Fruit fly (Drosophila melanogaster) whole organism, embryonic: ENCODE data around the gene CG16790.
A peak's percentile ranks its signal among the peaks of the same experiment; 100 is the strongest.

Experiments
- Atf6 ChIP-seq: fragments of 200-800 bp; sonication (Bioruptor generic); IDR thresholded peaks from 2 replicates; pipeline ENCODE4 v1.3.6; 2022; ENCODE audit warnings: missing biosample characterization, missing genetic modification characterization
- Awh ChIP-seq: fragments of 200-800 bp; sonication (Bioruptor generic); IDR thresholded peaks from 2 replicates; pipeline ENCODE4, ENCODE4 v1.3.6; 2022; ENCODE audit warnings: missing biosample characterization, missing genetic modification characterization
- CG10274 ChIP-seq: fragments of 200-800 bp; sonication (Bioruptor generic); optimal IDR thresholded peaks from 3 replicates; lab custom pipeline; 2017; ENCODE audit warnings: missing biosample characterization, mild to moderate bottlenecking, missing genetic modification characterization
- CG12659 ChIP-seq: fragments of 200-800 bp; sonication (Bioruptor generic); optimal IDR thresholded peaks from 3 replicates; lab custom pipeline; 2017; ENCODE audit warnings: mild to moderate bottlenecking, missing biosample characterization, missing genetic modification reagents, missing genetic modification characterization
- CG12942 ChIP-seq: fragments of 200-800 bp; sonication (Bioruptor generic); optimal IDR thresholded peaks from 3 replicates; lab custom pipeline; 2016; ENCODE audit warnings: missing biosample characterization, missing genetic modification characterization
- CG13287 ChIP-seq: fragments of 200-800 bp; sonication (Bioruptor generic); IDR thresholded peaks from 2 replicates; pipeline ENCODE4 v1.3.6; 2022; ENCODE audit warnings: missing biosample characterization, missing genetic modification characterization; ENCODE audit not compliant: partially characterized antibody
- CG14441 ChIP-seq: fragments of 200-800 bp; sonication (Bioruptor generic); IDR thresholded peaks from 2 replicates; pipeline ENCODE4 v1.3.6; 2022; ENCODE audit warnings: missing biosample characterization, missing genetic modification characterization
- CG18011 ChIP-seq: fragments of 200-800 bp; sonication (Bioruptor generic); optimal IDR thresholded peaks from 2 replicates; lab custom pipeline; 2017; ENCODE audit warnings: missing biosample characterization, missing genetic modification characterization, mild to moderate bottlenecking, moderate library complexity, missing genotype
- CG2875 ChIP-seq: fragments of 200-800 bp; sonication (Bioruptor generic); optimal IDR thresholded peaks from 2 replicates; lab custom pipeline; 2017; ENCODE audit warnings: missing biosample characterization, mild to moderate bottlenecking, missing genetic modification characterization, missing genetic modification reagents
- CG31365 ChIP-seq: fragments of 200-800 bp; sonication (Bioruptor generic); optimal IDR thresholded peaks from 2 replicates; lab custom pipeline; 2018; ENCODE audit warnings: missing biosample characterization, mild to moderate bottlenecking, missing genetic modification characterization
- CG3163 ChIP-seq: fragments of 200-800 bp; sonication (Bioruptor generic); optimal IDR thresholded peaks from 3 replicates; lab custom pipeline; 2016; ENCODE audit warnings: missing biosample characterization, missing genetic modification characterization
- CG3281 ChIP-seq: fragments of 200-800 bp; sonication (Bioruptor generic); optimal IDR thresholded peaks from 3 replicates; lab custom pipeline; 2017; ENCODE audit warnings: missing biosample characterization, mild to moderate bottlenecking, missing genetic modification characterization
- CG34376 ChIP-seq: fragments of 200-800 bp; sonication (Bioruptor generic); optimal IDR thresholded peaks from 2 replicates; lab custom pipeline; 2018; ENCODE audit warnings: missing biosample characterization, mild to moderate bottlenecking, missing genetic modification characterization
- CG3726 ChIP-seq: fragments of 200-800 bp; sonication (Bioruptor generic); IDR thresholded peaks from 3 replicates; pipeline ENCODE4, ENCODE4 v1.3.6; 2022; ENCODE audit warnings: missing biosample characterization, missing genetic modification characterization
- CG3838 ChIP-seq: fragments of 200-800 bp; sonication (Bioruptor generic); optimal IDR thresholded peaks from 3 replicates; lab custom pipeline; 2016; ENCODE audit warnings: missing biosample characterization, missing genetic modification characterization
- CG3847 ChIP-seq: fragments of 200-800 bp; sonication (Bioruptor generic); IDR thresholded peaks from 2 replicates; pipeline ENCODE4 v1.3.6; 2022; ENCODE audit warnings: missing biosample characterization, missing genetic modification characterization
- CG4360 ChIP-seq: fragments of 200-800 bp; sonication (Bioruptor generic); IDR thresholded peaks from 2 replicates; pipeline ENCODE4 v1.3.6; 2022; ENCODE audit warnings: missing biosample characterization, missing genetic modification characterization
- CG43689 ChIP-seq: fragments of 200-800 bp; sonication (Bioruptor generic); IDR thresholded peaks from 2 replicates; pipeline ENCODE4 v1.3.6; 2022; ENCODE audit warnings: missing biosample characterization, missing genetic modification characterization
- CG5180 ChIP-seq: fragments of 200-800 bp; sonication (Bioruptor generic); optimal IDR thresholded peaks from 3 replicates; lab custom pipeline; 2017; ENCODE audit warnings: missing biosample characterization, missing genetic modification characterization, mild to moderate bottlenecking, moderate library complexity, missing genetic modification reagents
- CG7745 ChIP-seq: fragments of 200-800 bp; sonication (Bioruptor generic); optimal IDR thresholded peaks from 2 replicates; lab custom pipeline; 2018; ENCODE audit warnings: missing biosample characterization, mild to moderate bottlenecking, missing genetic modification characterization, moderate library complexity
- CG9797 ChIP-seq: fragments of 200-800 bp; sonication (Bioruptor generic); optimal IDR thresholded peaks from 3 replicates; lab custom pipeline; 2018; ENCODE audit warnings: missing biosample characterization, mild to moderate bottlenecking, missing genetic modification characterization
- CG9817 ChIP-seq: fragments of 200-800 bp; sonication (Bioruptor generic); optimal IDR thresholded peaks from 2 replicates; lab custom pipeline; 2018; ENCODE audit warnings: missing biosample characterization, mild to moderate bottlenecking, missing genetic modification characterization, moderate library complexity
- CHES-1-like ChIP-seq: fragments of 200-800 bp; sonication (Bioruptor generic); optimal IDR thresholded peaks from 2 replicates; lab custom pipeline; 2016; ENCODE audit warnings: missing biosample characterization, missing genetic modification characterization
- Dip3 ChIP-seq: fragments of 200-800 bp; sonication (Bioruptor generic); optimal IDR thresholded peaks from 3 replicates; lab custom pipeline; 2016; ENCODE audit warnings: missing biosample characterization, missing genetic modification characterization
- Doc3 ChIP-seq: fragments of 200-800 bp; sonication (Bioruptor generic); IDR thresholded peaks from 3 replicates; pipeline ENCODE4 v1.3.6; 2022; ENCODE audit warnings: missing biosample characterization, missing genetic modification characterization; ENCODE audit not compliant: partially characterized antibody
- Elba2 ChIP-seq: fragments of 200-800 bp; sonication (Bioruptor generic); optimal IDR thresholded peaks from 3 replicates; lab custom pipeline; 2016; ENCODE audit warnings: missing biosample characterization, missing genetic modification characterization
- Gsc ChIP-seq: fragments of 200-800 bp; sonication (Bioruptor generic); IDR thresholded peaks from 2 replicates; pipeline ENCODE4 v1.3.6; 2022; ENCODE audit warnings: missing biosample characterization, missing genetic modification characterization
- H15 ChIP-seq: fragments of 200-800 bp; sonication (Bioruptor generic); IDR thresholded peaks from 3 replicates; pipeline ENCODE4 v1.3.6; 2022; ENCODE audit warnings: missing biosample characterization, missing genetic modification characterization
- HLHmδ ChIP-seq: fragments of 200-800 bp; sonication (Bioruptor generic); optimal IDR thresholded peaks from 2 replicates; lab custom pipeline; 2018; ENCODE audit warnings: missing biosample characterization, mild to moderate bottlenecking, missing genetic modification characterization, moderate library complexity
- Hey ChIP-seq: fragments of 200-800 bp; sonication (Bioruptor generic); optimal IDR thresholded peaks from 3 replicates; lab custom pipeline; 2018; ENCODE audit warnings: missing biosample characterization, mild to moderate bottlenecking, missing genetic modification characterization
- Ravus ChIP-seq: fragments of 200-800 bp; sonication (Bioruptor generic); IDR thresholded peaks from 2 replicates; pipeline ENCODE4 v1.3.6; 2022; ENCODE audit warnings: missing biosample characterization, missing genetic modification characterization
- Six4 ChIP-seq: fragments of 200-800 bp; sonication (Bioruptor generic); optimal IDR thresholded peaks from 2 replicates; lab custom pipeline; 2016; ENCODE audit warnings: missing biosample characterization, missing genetic modification characterization
- ab ChIP-seq: fragments of 200-800 bp; sonication (Bioruptor generic); optimal IDR thresholded peaks from 2 replicates; lab custom pipeline; 2016; ENCODE audit warnings: missing biosample characterization, missing genetic modification characterization
- abd-A ChIP-seq: fragments of 200-800 bp; sonication (Bioruptor generic); optimal IDR thresholded peaks from 3 replicates; lab custom pipeline; 2019; ENCODE audit warnings: missing biosample characterization, mild to moderate bottlenecking, missing genetic modification characterization, moderate library complexity
- ac ChIP-seq: fragments of 200-800 bp; sonication (Bioruptor generic); optimal IDR thresholded peaks from 3 replicates; lab custom pipeline; 2017; ENCODE audit warnings: missing biosample characterization, mild to moderate bottlenecking, missing genetic modification characterization
- ato ChIP-seq: fragments of 200-800 bp; sonication (Bioruptor generic); IDR thresholded peaks from 2 replicates; pipeline ENCODE4 v1.3.6; 2022; ENCODE audit warnings: missing biosample characterization, missing genetic modification characterization; ENCODE audit not compliant: partially characterized antibody
- bsh ChIP-seq, 2 experiments: fragments of 200-800 bp; sonication (Bioruptor generic); optimal IDR thresholded peaks; 2 replicates each; lab custom pipeline; 2017 to 2018; ENCODE audit warnings: mild to moderate bottlenecking in 2 of 2, missing biosample characterization in 2 of 2, missing genetic modification characterization in 2 of 2, moderate library complexity in 1 of 2
- da ChIP-seq: fragments of 200-800 bp; sonication (Bioruptor generic); optimal IDR thresholded peaks from 2 replicates; lab custom pipeline; 2016; ENCODE audit warnings: missing biosample characterization, missing genetic modification characterization
- dmrt99B ChIP-seq: fragments of 200-800 bp; sonication (Bioruptor generic); optimal IDR thresholded peaks from 2 replicates; lab custom pipeline; 2018; ENCODE audit warnings: missing biosample characterization, mild to moderate bottlenecking, missing genetic modification characterization, moderate library complexity
- dysf ChIP-seq: fragments of 200-800 bp; sonication (Bioruptor generic); IDR thresholded peaks from 3 replicates; pipeline ENCODE4 v1.3.6; 2022; ENCODE audit warnings: missing biosample characterization, missing genetic modification characterization
- ftz-f1 ChIP-seq: fragments of 200-800 bp; sonication (Bioruptor generic); optimal IDR thresholded peaks from 2 replicates; lab custom pipeline; 2016; ENCODE audit warnings: missing biosample characterization, missing genetic modification characterization
- gcm ChIP-seq: fragments of 200-800 bp; sonication (Bioruptor generic); optimal IDR thresholded peaks from 2 replicates; lab custom pipeline; 2019; ENCODE audit warnings: missing biosample characterization, mild to moderate bottlenecking, missing genetic modification characterization, moderate library complexity
- gfzf ChIP-seq: fragments of 200-800 bp; sonication (Bioruptor generic); optimal IDR thresholded peaks from 2 replicates; lab custom pipeline; 2016; ENCODE audit warnings: missing biosample characterization, mild to moderate bottlenecking, missing genetic modification characterization, moderate library complexity
- h ChIP-seq: fragments of >200 bp; optimal IDR thresholded peaks from 2 replicates; lab custom pipeline; 2017
- insv ChIP-seq, 2 experiments: fragments of 200-800 bp; sonication (Bioruptor generic); optimal IDR thresholded peaks; 3 replicates each; lab custom pipeline; 2016 to 2018; ENCODE audit warnings: missing biosample characterization in 2 of 2, missing genetic modification characterization in 2 of 2
- maf-S ChIP-seq: fragments of 200-800 bp; sonication (Bioruptor generic); optimal IDR thresholded peaks from 2 replicates; lab custom pipeline; 2016; ENCODE audit warnings: missing biosample characterization, missing genetic modification characterization
- slp2 ChIP-seq: fragments of 200-800 bp; sonication (Bioruptor generic); optimal IDR thresholded peaks from 2 replicates; lab custom pipeline; 2016; ENCODE audit warnings: missing biosample characterization, missing genetic modification characterization
- ssp ChIP-seq: fragments of 200-800 bp; sonication (Bioruptor generic); IDR thresholded peaks from 2 replicates; pipeline ENCODE4 v1.3.6; 2022; ENCODE audit warnings: missing biosample characterization, missing genetic modification characterization
- stc ChIP-seq: fragments of 200-800 bp; sonication (Bioruptor generic); IDR thresholded peaks from 2 replicates; pipeline ENCODE4 v1.3.6; 2022; ENCODE audit warnings: missing biosample characterization, missing genetic modification characterization
- trem ChIP-seq: fragments of 200-800 bp; optimal IDR thresholded peaks from 3 replicates; lab custom pipeline; 2019; ENCODE audit warnings: missing biosample characterization, mild to moderate bottlenecking, missing genetic modification characterization, moderate library complexity
- unc-4 ChIP-seq: fragments of 200-800 bp; sonication (Bioruptor generic); IDR thresholded peaks from 2 replicates; pipeline ENCODE4 v1.3.6; 2022; ENCODE audit warnings: missing biosample characterization, missing genetic modification characterization; ENCODE audit not compliant: partially characterized antibody

The CG16790 gene

DNA sequence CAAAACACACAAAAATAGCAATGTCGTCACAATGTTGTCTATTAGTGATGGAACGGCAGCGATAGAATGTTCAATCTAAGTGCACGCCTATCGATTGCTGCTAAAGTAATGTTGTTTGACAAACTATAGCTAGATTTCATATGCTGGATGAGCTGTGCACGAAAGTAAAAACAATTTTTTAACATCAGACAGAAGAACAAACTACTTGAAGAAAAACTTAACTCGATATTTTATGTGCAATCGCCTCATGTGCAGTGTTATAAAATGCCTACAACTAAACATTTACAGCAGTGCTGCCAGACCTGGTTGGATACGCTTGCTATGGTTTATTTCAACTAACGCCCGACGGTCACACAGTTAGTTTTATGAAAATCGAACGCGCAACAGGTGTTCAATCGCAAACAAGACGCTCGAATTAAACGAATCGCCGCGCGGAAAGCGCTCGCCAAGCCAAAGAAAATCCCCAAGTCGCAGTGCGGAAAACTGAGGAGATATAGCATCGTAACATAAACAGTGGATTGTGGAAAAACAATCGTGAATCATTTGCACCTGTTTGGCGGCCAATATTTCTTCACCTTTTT lies 21.0 kb upstream of the CG16790 start, which contains the start of the genes bocks and CG8312 (continued):
- TF ChIP-seq ac (GFP tag; lab: Kevin White, UChicago): no peak
- TF ChIP-seq CG10274: no peak
- no peak for TF ChIP-seq H15 (GFP tag; lab: Robert Waterston, UW)
- peak; percentile 85 for TF ChIP-seq CHES-1-like (GFP tag; lab: Kevin White, UChicago)
- TF ChIP-seq h (lab: Kevin White, UChicago): no peak
- no peak for TF ChIP-seq dysf (GFP tag; lab: Robert Waterston, UW)
- TF ChIP-seq CG5180 (GFP tag; lab: Kevin White, UChicago): no peak
- peak; percentile 80 for TF ChIP-seq CG3838 (GFP tag; lab: Kevin White, UChicago)
- TF ChIP-seq ato (GFP tag; lab: Robert Waterston, UW): no peak
- no peak for TF ChIP-seq CG13287 (GFP tag; lab: Robert Waterston, UW)
- TF ChIP-seq da (GFP tag; lab: Kevin White, UChicago): peak; percentile 46
- TF ChIP-seq Gsc (GFP tag; lab: Robert Waterston, UW): no peak
- no peak for TF ChIP-seq dmrt99B (tag; lab: Kevin White, UChicago)
- peak; percentile 97 for TF ChIP-seq CG9797
- TF ChIP-seq Six4 (GFP tag; lab: Kevin White, UChicago): no peak
- no peak for TF ChIP-seq CG3726 (GFP tag; lab: Robert Waterston, UW)
- TF ChIP-seq ssp: no peak
- TF ChIP-seq CG12942: peak; percentile 5
- TF ChIP-seq Ravus (GFP tag; lab: Robert Waterston, UW): no peak
- TF ChIP-seq Dip3 (GFP tag; lab: Kevin White, UChicago): peak; percentile 45
- TF ChIP-seq CG12659 (GFP tag; lab: Kevin White, UChicago): peak; percentile 89
- TF ChIP-seq CG43689 (GFP tag; lab: Robert Waterston, UW): no peak
- no peak for TF ChIP-seq CG14441
- no peak for TF ChIP-seq Hey (tag; lab: Kevin White, UChicago)
- no peak for TF ChIP-seq bsh (GFP tag; optimal IDR thresholded peaks at IDR 0.05; lab: Kevin White, UChicago)
- no peak for TF ChIP-seq Doc3 (GFP tag; lab: Robert Waterston, UW)
- TF ChIP-seq CG34376 (GFP tag; lab: Kevin White, UChicago): peak; percentile 52
- TF ChIP-seq unc-4: no peak
- peak; percentile 95 for TF ChIP-seq gfzf (GFP tag; lab: Kevin White, UChicago)
- TF ChIP-seq abd-A (tag; lab: Kevin White, UChicago): no peak
- peak; percentile 29 for TF ChIP-seq CG9817
- peak; percentile 93 for TF ChIP-seq trem (tag; lab: Kevin White, UChicago)
- no peak for TF ChIP-seq Atf6 (GFP tag; lab: Robert Waterston, UW)
- TF ChIP-seq CG3847: no peak
- TF ChIP-seq Awh (GFP tag; lab: Robert Waterston, UW): no peak
- no peak for TF ChIP-seq CG18011 (GFP tag; lab: Kevin White, UChicago)
- TF ChIP-seq CG3281: peak; percentile 19
- TF ChIP-seq HLHmδ (GFP tag; lab: Kevin White, UChicago): peak; percentile 27
- peak; percentile 47 for TF ChIP-seq CG3163 (GFP tag; lab: Kevin White, UChicago)
- TF ChIP-seq ab (GFP tag; lab: Kevin White, UChicago): no peak
- no peak for TF ChIP-seq CG7745 (tag; lab: Kevin White, UChicago)
- no peak for TF ChIP-seq gcm (GFP tag; lab: Kevin White, UChicago)
- peak in 1 of 2 experiments; percentile 54 for TF ChIP-seq insv (GFP tag; optimal IDR thresholded peaks at IDR 0.05; lab: Kevin White, UChicago)
- TF ChIP-seq slp2 (GFP tag; lab: Kevin White, UChicago): no peak
- peak; percentile 35 for TF ChIP-seq ftz-f1 (GFP tag; lab: Kevin White, UChicago)
- TF ChIP-seq Elba2 (GFP tag; lab: Kevin White, UChicago): no peak
- no peak for TF ChIP-seq CG2875
- TF ChIP-seq maf-S (GFP tag; lab: Kevin White, UChicago): peak; percentile 26
- no peak for TF ChIP-seq CG31365 (tag; lab: Kevin White, UChicago)
- no peak for TF ChIP-seq CG4360
- TF ChIP-seq stc (GFP tag; lab: Robert Waterston, UW): no peak
